Fruit fly (Drosophila melanogaster) whole organism, pupa: Measurements from ENCODE around the gene egh.
"Not testable (repeated sequence)": the region's sequence is repeated elsewhere in the genome, so short reads cannot be mapped to it uniquely, and the experiment has no call there.

Source experiments
- CG10348 ChIP-seq: fragments of 200-800 bp; sonication (Bioruptor generic); IDR thresholded peaks from 2 replicates; pipeline ENCODE4 v1.3.6; 2022; ENCODE audit warnings: missing biosample characterization, missing genetic modification characterization
- CG12605 ChIP-seq: fragments of 200-800 bp; sonication (Bioruptor generic); IDR thresholded peaks from 2 replicates; pipeline ENCODE4 v1.3.6; 2022; ENCODE audit warnings: missing biosample characterization, missing genetic modification characterization
- CG13204 ChIP-seq: fragments of 200-800 bp; sonication (Bioruptor generic); optimal IDR thresholded peaks from 2 replicates; lab custom pipeline; 2018; ENCODE audit warnings: missing biosample characterization, mild to moderate bottlenecking, missing genetic modification characterization, moderate library complexity
- CG14655 ChIP-seq: fragments of 200-800 bp; sonication (Bioruptor generic); optimal IDR thresholded peaks from 3 replicates; lab custom pipeline; 2017; ENCODE audit warnings: mild to moderate bottlenecking, missing biosample characterization, missing genetic modification reagents, missing genetic modification characterization
- CG15710 ChIP-seq: fragments of 200-800 bp; sonication (Bioruptor generic); optimal IDR thresholded peaks from 2 replicates; lab custom pipeline; 2018; ENCODE audit warnings: missing biosample characterization, mild to moderate bottlenecking, missing genetic modification characterization, moderate library complexity
- CG17806 ChIP-seq: fragments of 200-800 bp; sonication (Bioruptor generic); optimal IDR thresholded peaks from 2 replicates; lab custom pipeline; 2018; ENCODE audit warnings: missing biosample characterization, mild to moderate bottlenecking, missing genetic modification characterization, moderate library complexity
- CG32121 ChIP-seq: fragments of 200-800 bp; sonication (Bioruptor generic); IDR thresholded peaks from 2 replicates; pipeline ENCODE4 v1.3.6; 2022; ENCODE audit warnings: missing biosample characterization, missing genetic modification characterization
- CG34367 ChIP-seq: fragments of 200-800 bp; sonication (Bioruptor generic); optimal IDR thresholded peaks from 2 replicates; lab custom pipeline; 2018; ENCODE audit warnings: missing biosample characterization, mild to moderate bottlenecking, missing genetic modification characterization
- CG4496 ChIP-seq: fragments of 200-800 bp; sonication (Bioruptor generic); IDR thresholded peaks from 3 replicates; pipeline ENCODE4 v1.3.6; 2022; ENCODE audit warnings: missing biosample characterization, missing genetic modification characterization
- CG8159 ChIP-seq: fragments of 200-800 bp; sonication (Bioruptor generic); optimal IDR thresholded peaks from 3 replicates; lab custom pipeline; 2018; ENCODE audit warnings: missing biosample characterization, mild to moderate bottlenecking, missing genetic modification characterization, moderate library complexity
- CG8301 ChIP-seq: fragments of 200-800 bp; sonication (Bioruptor generic); optimal IDR thresholded peaks from 2 replicates; lab custom pipeline; 2018; ENCODE audit warnings: missing biosample characterization, mild to moderate bottlenecking, missing genetic modification characterization
- CG9948 ChIP-seq: fragments of 200-800 bp; sonication (Bioruptor generic); optimal IDR thresholded peaks from 2 replicates; lab custom pipeline; 2018; ENCODE audit warnings: missing biosample characterization, mild to moderate bottlenecking, missing genetic modification characterization, moderate library complexity
- D1 ChIP-seq: fragments of 200-800 bp; sonication (Bioruptor generic); optimal IDR thresholded peaks from 2 replicates; lab custom pipeline; 2018; ENCODE audit warnings: missing biosample characterization, mild to moderate bottlenecking, missing genetic modification characterization, moderate library complexity
- EcR ChIP-seq: fragments of 200-800 bp; sonication (Bioruptor generic); optimal IDR thresholded peaks from 3 replicates; lab custom pipeline; 2019; ENCODE audit warnings: missing biosample characterization, missing genetic modification characterization, mild to moderate bottlenecking, moderate library complexity, missing genetic modification reagents
- Ets98B ChIP-seq: fragments of 200-800 bp; sonication (Bioruptor generic); IDR thresholded peaks from 2 replicates; pipeline ENCODE4 v1.3.6; 2022; ENCODE audit warnings: missing biosample characterization, missing genetic modification characterization
- Pif1A ChIP-seq: fragments of 200-800 bp; sonication (Bioruptor generic); optimal IDR thresholded peaks from 3 replicates; lab custom pipeline; 2016; ENCODE audit warnings: missing biosample characterization, missing genetic modification characterization
- Pif1B ChIP-seq: fragments of 200-800 bp; sonication (Bioruptor generic); optimal IDR thresholded peaks from 3 replicates; lab custom pipeline; 2016; ENCODE audit warnings: missing biosample characterization, missing genetic modification characterization
- Snoo ChIP-seq: fragments of 200-800 bp; sonication (Bioruptor generic); optimal IDR thresholded peaks from 3 replicates; lab custom pipeline; 2017; ENCODE audit warnings: missing biosample characterization, mild to moderate bottlenecking, missing genetic modification characterization, inconsistent platforms
- fd96Ca ChIP-seq: fragments of 200-800 bp; sonication (Bioruptor generic); IDR thresholded peaks from 3 replicates; pipeline ENCODE4 v1.3.6; 2022; ENCODE audit warnings: missing biosample characterization, missing genetic modification characterization
- gl ChIP-seq: fragments of 200-800 bp; sonication (Bioruptor generic); optimal IDR thresholded peaks from 2 replicates; lab custom pipeline; 2018; ENCODE audit warnings: missing biosample characterization, mild to moderate bottlenecking, missing genetic modification characterization
- rn ChIP-seq: fragments of 200-800 bp; sonication (Bioruptor generic); IDR thresholded peaks from 2 replicates; pipeline ENCODE4 v1.3.6; 2022; ENCODE audit warnings: missing biosample characterization, missing genetic modification characterization

Gene egh

dm6 chrX:2593753-2594096 is 5.4 kb downstream of the egh start:
- TF ChIP-seq EcR (GFP tag; lab: Kevin White, UChicago) (peak; percentile 81), CG15710 (tag; lab: Kevin White, UChicago) (peak; percentile 86), CG17806 (tag; lab: Kevin White, UChicago) (peak; percentile 83), CG8301 (peak; percentile 85), D1 (tag; lab: Kevin White, UChicago) (no peak), CG34367 (tag; lab: Kevin White, UChicago) (peak; percentile 82), CG13204 (GFP tag; lab: Kevin White, UChicago) (peak; percentile 49), CG12605 (peak; percentile 92), CG4496 (GFP tag; lab: Robert Waterston, UW) (peak; percentile 97), CG8159 (tag; lab: Kevin White, UChicago) (peak; percentile 89), Ets98B (peak; percentile 94), CG10348 (GFP tag; lab: Robert Waterston, UW) (peak; percentile 72), rn (peak; percentile 81), gl (tag; lab: Kevin White, UChicago) (peak; percentile 72), CG32121 (GFP tag; lab: Robert Waterston, UW) (peak; percentile 93), fd96Ca (GFP tag; lab: Robert Waterston, UW) (peak; percentile 97), CG14655 (GFP tag; lab: Kevin White, UChicago) (no peak), CG9948 (peak; percentile 77), Snoo (tag; lab: Kevin White, UChicago) (peak; percentile 94), Pif1A (no peak), Pif1B (no peak)

- no peak for TF ChIP-seq CG15710 (tag; lab: Kevin White, UChicago)
- 0 out of 3 replicates have a peak, but pooled peaks have one; percentile 31 for TF ChIP-seq fd96Ca (GFP tag; lab: Robert Waterston, UW)
- no peak for TF ChIP-seq Pif1B
- no peak for TF ChIP-seq EcR (GFP tag; lab: Kevin White, UChicago)
- TF ChIP-seq Snoo (tag; lab: Kevin White, UChicago): no peak
- no peak for TF ChIP-seq CG13204 (GFP tag; lab: Kevin White, UChicago)
- TF ChIP-seq CG34367 (tag; lab: Kevin White, UChicago): no peak
- peak; percentile 38; the same call in 1 of the 2 replicates for TF ChIP-seq CG32121 (GFP tag; lab: Robert Waterston, UW)
- no peak for TF ChIP-seq CG9948
- no peak for TF ChIP-seq CG4496 (GFP tag; lab: Robert Waterston, UW)
- no peak for TF ChIP-seq D1 (tag; lab: Kevin White, UChicago)
- no peak for TF ChIP-seq CG10348 (GFP tag; lab: Robert Waterston, UW)
- TF ChIP-seq CG8159 (tag; lab: Kevin White, UChicago): no peak
- TF ChIP-seq Ets98B: no peak
- TF ChIP-seq rn: no peak
- TF ChIP-seq, all 21 proteins: peak for 2
Measured at dm6 chrX:2603851-2604505, 15.7 kb downstream of the egh start, which contains the start of the genes Klp3A and Zw10. Klp3A (minus strand) TSS chrX:2604052. Zw10 (plus strand) TSS chrX:2604197.

- TF ChIP-seq CG34367 (tag; lab: Kevin White, UChicago): peak; percentile 47
- peak; percentile 71 for TF ChIP-seq Snoo (tag; lab: Kevin White, UChicago)
- no peak for TF ChIP-seq D1 (tag; lab: Kevin White, UChicago)
- TF ChIP-seq CG4496 (GFP tag; lab: Robert Waterston, UW): peak; percentile 91
- TF ChIP-seq Pif1B: peak; percentile 87
- TF ChIP-seq gl (tag; lab: Kevin White, UChicago): peak; percentile 51
- peak; percentile 68 for TF ChIP-seq CG15710 (tag; lab: Kevin White, UChicago)
- peak; percentile 72 for TF ChIP-seq CG12605
- TF ChIP-seq Ets98B: peak; percentile 89
- TF ChIP-seq CG17806 (tag; lab: Kevin White, UChicago): peak; percentile 75
- TF ChIP-seq CG9948: peak; percentile 53
- TF ChIP-seq CG10348 (GFP tag; lab: Robert Waterston, UW): no peak
- TF ChIP-seq CG8159 (tag; lab: Kevin White, UChicago): peak; percentile 72
- TF ChIP-seq CG13204 (GFP tag; lab: Kevin White, UChicago): no peak
- peak; percentile 80 for TF ChIP-seq fd96Ca (GFP tag; lab: Robert Waterston, UW)
- peak; percentile 79 for TF ChIP-seq CG32121 (GFP tag; lab: Robert Waterston, UW)
- no peak for TF ChIP-seq Pif1A
- TF ChIP-seq rn: peak; percentile 64
- TF ChIP-seq EcR (GFP tag; lab: Kevin White, UChicago): no peak
- TF ChIP-seq CG14655 (GFP tag; lab: Kevin White, UChicago): no peak
- peak; percentile 74 for TF ChIP-seq CG8301
Measured at dm6 chrX:2608470-2609157, 20.3 kb downstream of the egh start, which contains the start of gene Smyd3. Smyd3 (minus strand) TSS chrX:2608876.

dm6 chrX:2610236-2610635 is 21.9 kb downstream of the egh start, which contains the start of gene eIF3g1:
eIF3g1 (minus strand) TSS chrX:2610336.
- not testable (repeated sequence) for TF ChIP-seq CG8159, CG34367, Snoo (tag; lab: Kevin White, UChicago)

- TF ChIP-seq Ets98B (no peak), CG8301 (no peak), CG17806 (tag; lab: Kevin White, UChicago) (no peak), D1 (tag; lab: Kevin White, UChicago) (no peak)
Measured at dm6 chrX:2617417-2617816, 29.1 kb downstream of the egh start.
